Worm (Caenorhabditis elegans): ENCODE measurements around the gene frm-8.

DNA sequence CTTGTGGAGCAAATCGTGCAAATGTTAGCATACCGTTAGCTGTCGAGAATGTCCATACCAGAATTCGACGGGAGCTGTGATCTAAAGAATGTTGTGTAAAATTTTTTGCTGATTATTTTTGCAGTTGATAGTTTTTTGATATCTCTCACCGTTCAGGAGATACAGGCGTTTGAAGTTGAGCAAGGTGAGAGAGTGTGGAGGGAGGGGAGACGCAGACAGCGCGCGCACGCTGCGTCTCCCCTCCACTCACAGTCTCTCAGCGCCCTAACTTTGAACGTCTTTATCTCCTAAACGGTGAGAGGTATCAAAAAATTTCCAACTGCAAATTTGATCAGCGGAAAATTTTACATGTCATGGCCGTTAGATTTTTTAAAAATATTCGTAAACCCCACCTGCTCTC, 36.1 kb upstream of the frm-8 start:
- TF ChIP-seq snpc-4 (tag; optimal IDR thresholded peaks at IDR 0.05), result no peak
- no peak for TF ChIP-seq sptf-1 (tag; optimal IDR thresholded peaks at IDR 0.05)
- no peak for TF ChIP-seq lin-13 (tag; optimal IDR thresholded peaks at IDR 0.05)
- TF ChIP-seq ham-2 (GFP tag; optimal IDR thresholded peaks at IDR 0.05), result no peak
- TF ChIP-seq elt-3 (tag; optimal IDR thresholded peaks at IDR 0.05), result no peak
- no peak for TF ChIP-seq flh-1 (GFP tag; optimal IDR thresholded peaks at IDR 0.05)
- no peak for TF ChIP-seq ceh-83 (GFP tag; optimal IDR thresholded peaks at IDR 0.05)
- no peak for TF ChIP-seq nhr-28 (tag; optimal IDR thresholded peaks at IDR 0.05)
- no peak for TF ChIP-seq nhr-237 (tag; optimal IDR thresholded peaks at IDR 0.05)
- no peak for TF ChIP-seq unc-120 (tag; optimal IDR thresholded peaks at IDR 0.05; ENCODE audit: poor library complexity, severe bottlenecking)
- TF ChIP-seq unc-62 (GFP tag; optimal IDR thresholded peaks at IDR 0.05), result no peak
- no peak for TF ChIP-seq ztf-11 (tag; optimal IDR thresholded peaks at IDR 0.05)

Data from whole organism, mixed stage, embryonic.